Fruit fly (Drosophila melanogaster) whole organism, wandering third instar larva: ENCODE measurements around the gene CG9727.

Experiments
- Abd-B ChIP-seq: fragments of >200 bp; optimal IDR thresholded peaks from 2 replicates; lab custom pipeline; 2017; ENCODE audit warnings: missing biosample characterization, missing genetic modification characterization
- CG32264 ChIP-seq: fragments of 200-800 bp; sonication (Bioruptor generic); optimal IDR thresholded peaks from 2 replicates; lab custom pipeline; 2016; ENCODE audit warnings: missing biosample characterization, missing genetic modification characterization
- CG9705 ChIP-seq: fragments of 200-800 bp; sonication (Bioruptor generic); optimal IDR thresholded peaks from 2 replicates; lab custom pipeline; 2018; ENCODE audit warnings: missing biosample characterization, mild to moderate bottlenecking, missing genetic modification characterization
- CrebA ChIP-seq: fragments of 200-800 bp; sonication (Bioruptor generic); optimal IDR thresholded peaks from 2 replicates; lab custom pipeline; 2016; ENCODE audit warnings: missing biosample characterization, mild to moderate bottlenecking, missing genetic modification characterization, borderline replicate concordance
- Dfd ChIP-seq: fragments of >200 bp; optimal IDR thresholded peaks from 2 replicates; lab custom pipeline; 2017; ENCODE audit warnings: missing biosample characterization, missing genetic modification characterization
- Dif ChIP-seq: fragments of 200-275, 200-300 bp; sonication (Bioruptor generic); optimal IDR thresholded peaks from 2 replicates; lab custom pipeline; 2018; ENCODE audit warnings: missing biosample characterization, missing genetic modification characterization; ENCODE audit not compliant: partially characterized antibody
- GATAd ChIP-seq: sonication (Bioruptor generic); optimal IDR thresholded peaks from 2 replicates; lab custom pipeline; 2016; ENCODE audit warnings: missing biosample characterization, missing genetic modification characterization
- HLH106 ChIP-seq: fragments of 200-800 bp; optimal IDR thresholded peaks from 3 replicates; lab custom pipeline; 2019; ENCODE audit warnings: missing biosample characterization, mild to moderate bottlenecking, missing genetic modification characterization, moderate library complexity
- Hnf4 ChIP-seq: fragments of 200-800 bp; sonication (Bioruptor generic); optimal IDR thresholded peaks from 2 replicates; lab custom pipeline; 2016; ENCODE audit warnings: missing biosample characterization, mild to moderate bottlenecking, missing genetic modification characterization
- Hr78 ChIP-seq: fragments of >200 bp; optimal IDR thresholded peaks from 2 replicates; lab custom pipeline; 2017; ENCODE audit warnings: missing biosample characterization, missing genetic modification characterization
- Hr83 ChIP-seq: fragments of 200-300 bp; sonication (Bioruptor generic); optimal IDR thresholded peaks from 2 replicates; lab custom pipeline; 2016; ENCODE audit warnings: missing biosample characterization, mild to moderate bottlenecking, missing genetic modification characterization, moderate library complexity; ENCODE audit not compliant: poor library complexity, severe bottlenecking
- Jra ChIP-seq: sonication (Bioruptor generic); optimal IDR thresholded peaks from 2 replicates; lab custom pipeline; 2016; ENCODE audit warnings: missing biosample characterization, missing genetic modification characterization
- Mio ChIP-seq: sonication (Bioruptor generic); optimal IDR thresholded peaks from 2 replicates; lab custom pipeline; 2016; ENCODE audit warnings: missing biosample characterization, missing genetic modification characterization
- Myc ChIP-seq: fragments of >200 bp; optimal IDR thresholded peaks from 2 replicates; lab custom pipeline; 2017
- N ChIP-seq: fragments of >200 bp; optimal IDR thresholded peaks from 2 replicates; lab custom pipeline; 2018; ENCODE audit warnings: missing biosample characterization, missing external identifiers, missing genetic modification characterization
- OdsH ChIP-seq: fragments of 200-800 bp; sonication (Bioruptor generic); optimal IDR thresholded peaks from 2 replicates; lab custom pipeline; 2016; ENCODE audit warnings: missing biosample characterization, mild to moderate bottlenecking, missing genetic modification characterization
- Rel ChIP-seq, 2 experiments: fragments of 200-800 bp; sonication (Bioruptor generic) in 1 of 2; optimal IDR thresholded peaks; 2 replicates in 1 of 2; 3 replicates in 1 of 2; lab custom pipeline; 2016 to 2019; ENCODE audit warnings: mild to moderate bottlenecking in 2 of 2, missing biosample characterization in 2 of 2, missing genetic modification characterization in 2 of 2, moderate library complexity in 1 of 2
- Sp1 ChIP-seq: fragments of 200-800 bp; sonication (Bioruptor generic); optimal IDR thresholded peaks from 3 replicates; lab custom pipeline; 2019; ENCODE audit warnings: missing biosample characterization, mild to moderate bottlenecking, missing genetic modification characterization, moderate library complexity
- Vsx2 ChIP-seq: fragments of 200-300, 225-300 bp; sonication (Bioruptor generic); optimal IDR thresholded peaks from 2 replicates; lab custom pipeline; 2018; ENCODE audit warnings: missing biosample characterization, missing genetic modification characterization; ENCODE audit not compliant: partially characterized antibody
- br ChIP-seq: fragments of 200-800 bp; sonication (Bioruptor generic); optimal IDR thresholded peaks from 2 replicates; lab custom pipeline; 2016; ENCODE audit warnings: missing biosample characterization, missing genetic modification characterization
- brk ChIP-seq: fragments of 200-800 bp; sonication (Bioruptor generic); optimal IDR thresholded peaks from 2 replicates; lab custom pipeline; 2016; ENCODE audit warnings: missing biosample characterization, mild to moderate bottlenecking, missing genetic modification characterization
- dl ChIP-seq, 2 experiments: fragments of 175-275, 200-275 bp in 1 of 2; fragments of 200-275 bp in 1 of 2; sonication (Bioruptor generic); optimal IDR thresholded peaks; lab custom pipeline; 2018; ENCODE audit warnings: mild to moderate bottlenecking in 2 of 2, missing biosample characterization in 2 of 2, missing genetic modification characterization in 2 of 2, moderate library complexity in 2 of 2; ENCODE audit not compliant: partially characterized antibody in 2 of 2, insufficient read depth in 1 of 2
- dmrt93B ChIP-seq: fragments of 200-800 bp; sonication (Bioruptor generic); optimal IDR thresholded peaks from 2 replicates; lab custom pipeline; 2018; ENCODE audit warnings: missing biosample characterization, mild to moderate bottlenecking, missing genetic modification characterization
- dsf ChIP-seq: sonication (Bioruptor generic); optimal IDR thresholded peaks from 2 replicates; lab custom pipeline; 2016; ENCODE audit warnings: missing biosample characterization, missing genetic modification characterization, borderline replicate concordance
- ey ChIP-seq: fragments of 200-800 bp; sonication (Bioruptor generic); optimal IDR thresholded peaks from 2 replicates; lab custom pipeline; 2016; ENCODE audit warnings: missing biosample characterization, missing genetic modification characterization
- foxo ChIP-seq, 2 experiments: fragments of 200-800 bp; sonication (Bioruptor generic); optimal IDR thresholded peaks; 2 replicates in 1 of 2; 3 replicates in 1 of 2; lab custom pipeline; 2016 to 2017; ENCODE audit warnings: missing biosample characterization in 2 of 2, missing genetic modification characterization in 2 of 2
- fru ChIP-seq: fragments of 200-800 bp; sonication (Bioruptor generic); optimal IDR thresholded peaks from 3 replicates; lab custom pipeline; 2016; ENCODE audit warnings: missing biosample characterization, mild to moderate bottlenecking, missing genetic modification characterization
- h ChIP-seq: fragments of 200-800 bp; sonication (Bioruptor generic); optimal IDR thresholded peaks from 3 replicates; lab custom pipeline; 2016; ENCODE audit warnings: missing biosample characterization, mild to moderate bottlenecking, missing genetic modification characterization
- jim ChIP-seq: fragments of 175-275, 200-325 bp; sonication (Bioruptor generic); optimal IDR thresholded peaks from 2 replicates; lab custom pipeline; 2016; ENCODE audit warnings: missing biosample characterization, mild to moderate bottlenecking, missing genetic modification characterization
- lola ChIP-seq: fragments of >200 bp; optimal IDR thresholded peaks from 2 replicates; lab custom pipeline; 2017; ENCODE audit warnings: missing biosample characterization, missing genetic modification characterization
- pan ChIP-seq: fragments of >200 bp; optimal IDR thresholded peaks from 2 replicates; lab custom pipeline; 2017
- psq ChIP-seq: fragments of 200-800 bp; sonication (Bioruptor generic); optimal IDR thresholded peaks from 3 replicates; lab custom pipeline; 2017; ENCODE audit warnings: missing biosample characterization, mild to moderate bottlenecking, missing genetic modification characterization, moderate library complexity
- rgr ChIP-seq: fragments of 200-800 bp; sonication (Bioruptor generic); optimal IDR thresholded peaks from 3 replicates; lab custom pipeline; 2016; ENCODE audit warnings: missing biosample characterization, mild to moderate bottlenecking, missing genetic modification characterization
- sage ChIP-seq: fragments of 200-800 bp; sonication (Bioruptor generic); optimal IDR thresholded peaks from 2 replicates; lab custom pipeline; 2016; ENCODE audit warnings: missing biosample characterization, mild to moderate bottlenecking, missing genetic modification characterization
- sv ChIP-seq: fragments of 200-800 bp; sonication (Bioruptor generic); optimal IDR thresholded peaks from 3 replicates; lab custom pipeline; 2016; ENCODE audit warnings: missing biosample characterization, missing genetic modification characterization
- tai ChIP-seq: sonication (Bioruptor generic); optimal IDR thresholded peaks from 2 replicates; lab custom pipeline; 2016; ENCODE audit warnings: missing biosample characterization, missing genetic modification characterization
- usp ChIP-seq: fragments of >200 bp; optimal IDR thresholded peaks from 2 replicates; lab custom pipeline; 2017; ENCODE audit warnings: missing biosample characterization, missing genetic modification characterization
- woc ChIP-seq: sonication (Bioruptor generic); optimal IDR thresholded peaks from 2 replicates; lab custom pipeline; 2016; ENCODE audit warnings: missing biosample characterization, mild to moderate bottlenecking, missing genetic modification characterization

CG9727 gene

DNA sequence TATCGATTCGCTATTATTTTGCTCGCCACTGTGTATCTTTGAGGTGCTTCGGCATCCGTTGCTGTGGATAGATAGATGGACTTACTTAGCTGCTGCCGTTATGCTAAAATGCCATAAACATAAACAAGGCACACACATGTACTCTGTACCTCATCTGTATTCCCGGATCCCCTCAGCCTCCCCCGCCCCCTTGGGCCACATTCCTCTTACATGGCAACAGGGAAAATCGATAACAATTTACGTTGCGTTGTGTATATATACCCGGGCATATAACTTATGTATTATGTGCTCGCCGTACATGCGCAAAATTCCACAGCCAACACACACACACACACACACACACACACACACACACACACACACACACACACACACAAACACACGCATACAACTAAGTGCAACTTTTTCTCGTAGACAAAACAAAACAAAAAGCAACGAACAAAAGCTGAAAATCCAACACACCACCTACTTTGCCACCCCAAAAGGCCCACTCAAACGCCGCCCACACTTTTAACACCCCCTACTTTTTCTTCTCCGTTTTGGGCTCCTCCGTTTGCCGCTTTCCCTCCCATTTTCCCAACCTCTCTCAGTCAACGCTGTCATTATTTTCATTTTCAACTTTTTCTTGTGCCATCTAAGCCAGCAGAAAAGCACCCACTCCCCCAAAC lies 42.6 kb downstream of the CG9727 start:
- TF ChIP-seq lola = no peak
- TF ChIP-seq Dfd (GFP tag; lab: Kevin White, UChicago) = peak; percentile 81

DNA sequence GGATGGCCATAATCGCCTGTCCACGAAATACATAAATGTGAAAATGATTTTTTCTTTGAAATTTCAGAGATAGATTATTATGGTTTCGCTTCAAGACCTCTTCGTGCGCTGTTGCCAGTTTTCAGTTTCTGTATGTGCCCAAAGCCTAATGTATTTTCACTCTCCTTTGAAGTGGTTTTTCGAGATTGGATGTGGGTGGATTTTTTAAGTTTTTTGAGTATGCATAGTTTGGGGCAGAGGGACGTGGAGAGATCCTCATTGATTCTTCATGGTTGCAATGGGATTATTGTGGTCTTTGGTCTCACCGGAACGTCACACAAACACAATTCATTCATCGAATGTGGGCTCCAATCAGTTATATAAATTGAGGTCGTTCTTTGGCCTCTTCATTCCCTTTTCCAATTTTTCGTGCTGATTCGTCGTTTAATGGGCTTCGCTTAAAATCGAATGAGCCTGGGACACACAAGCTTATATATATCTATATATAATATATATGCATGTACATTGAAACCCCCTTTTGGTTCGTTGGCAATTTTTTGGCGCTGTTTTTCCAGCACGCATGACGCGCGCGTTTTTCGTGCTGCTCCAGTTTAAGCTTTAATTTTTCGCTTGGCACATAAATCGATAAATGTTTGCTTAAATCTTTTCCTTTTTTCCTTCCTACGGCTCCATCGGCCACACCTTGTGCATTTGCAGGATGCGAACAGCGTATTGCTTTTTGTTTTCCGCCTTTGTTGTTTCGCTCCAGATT lies 44.8 kb downstream of the CG9727 start:
- TF ChIP-seq dl (GFP tag; optimal IDR thresholded peaks at IDR 0.05; lab: Kevin White, UChicago; ENCODE audit: insufficient read depth in 1 of 2, partially characterized antibody in 2 of 2) = no peak

- TF ChIP-seq Jra (no peak), h (peak; percentile 75), Sp1 (GFP tag; lab: Kevin White, UChicago) (peak; percentile 76), Dif (peak; percentile 48), br (GFP tag; lab: Kevin White, UChicago) (peak; percentile 69), tai (peak; percentile 41), HLH106 (tag; lab: Kevin White, UChicago) (peak; percentile 59), dmrt93B (GFP tag; lab: Kevin White, UChicago) (peak; percentile 62), sv (GFP tag; lab: Kevin White, UChicago) (peak; percentile 80), Hr78 (GFP tag; lab: Kevin White, UChicago) (no peak), Rel (GFP tag; optimal IDR thresholded peaks at IDR 0.05; lab: Kevin White, UChicago) (no peak), Rel (tag; optimal IDR thresholded peaks at IDR 0.05; lab: Kevin White, UChicago) (peak; percentile 40), OdsH (GFP tag; lab: Kevin White, UChicago) (peak; percentile 80), sage (GFP tag; lab: Kevin White, UChicago) (no peak), ey (GFP tag; lab: Kevin White, UChicago) (peak; percentile 84), brk (peak; percentile 48), Vsx2 (GFP tag; lab: Kevin White, UChicago) (no peak), CG9705 (GFP tag; lab: Kevin White, UChicago) (no peak), rgr (peak; percentile 75), Hr83 (peak; percentile 53), CG32264 (GFP tag; lab: Kevin White, UChicago) (peak; percentile 16), jim (GFP tag; lab: Kevin White, UChicago) (peak; percentile 74), woc (peak; percentile 80), psq (GFP tag; lab: Kevin White, UChicago) (peak; percentile 91), foxo (GFP tag; optimal IDR thresholded peaks at IDR 0.05; lab: Kevin White, UChicago) (peak in 1 of 2 experiments; percentile 77), fru (peak; percentile 81)
These were observed 45.9 kb downstream of the CG9727 start for dm6 chr3R:6410412-6411225.

- TF ChIP-seq pan (lab: Kevin White, UChicago) (no peak), rgr (no peak), woc (no peak), GATAd (GFP tag; lab: Kevin White, UChicago) (no peak), HLH106 (tag; lab: Kevin White, UChicago) (no peak), Sp1 (GFP tag; lab: Kevin White, UChicago) (no peak), Hnf4 (peak; percentile 46), N (GFP tag; lab: Kevin White, UChicago) (no peak), ey (GFP tag; lab: Kevin White, UChicago) (no peak), fru (peak; percentile 7), Rel (GFP tag; optimal IDR thresholded peaks at IDR 0.05; lab: Kevin White, UChicago) (no peak), Rel (tag; optimal IDR thresholded peaks at IDR 0.05; lab: Kevin White, UChicago) (peak; percentile 65), br (GFP tag; lab: Kevin White, UChicago) (peak; percentile 22), psq (GFP tag; lab: Kevin White, UChicago) (peak; percentile 94), CG9705 (GFP tag; lab: Kevin White, UChicago) (no peak), Abd-B (GFP tag; lab: Kevin White, UChicago) (no peak), dsf (GFP tag; lab: Kevin White, UChicago) (no peak), foxo (GFP tag; optimal IDR thresholded peaks at IDR 0.05; lab: Kevin White, UChicago) (no peak), h (no peak), Mio (GFP tag; lab: Kevin White, UChicago) (no peak), dmrt93B (GFP tag; lab: Kevin White, UChicago) (no peak), Hr78 (GFP tag; lab: Kevin White, UChicago) (no peak), tai (no peak), usp (GFP tag; lab: Kevin White, UChicago) (no peak), Myc (lab: Kevin White, UChicago) (no peak), brk (no peak), CG32264 (GFP tag; lab: Kevin White, UChicago) (no peak), OdsH (GFP tag; lab: Kevin White, UChicago) (no peak), dl (GFP tag; optimal IDR thresholded peaks at IDR 0.05; lab: Kevin White, UChicago; ENCODE audit: insufficient read depth in 1 of 2, partially characterized antibody in 2 of 2) (no peak), CrebA (no peak), jim (GFP tag; lab: Kevin White, UChicago) (no peak)
These were observed 47.3 kb downstream of the CG9727 start for dm6 chr3R:6409153-6409571.
